Fruit fly (Drosophila melanogaster): ENCODE results near the gene Pdp.

Pdp gene

DNA sequence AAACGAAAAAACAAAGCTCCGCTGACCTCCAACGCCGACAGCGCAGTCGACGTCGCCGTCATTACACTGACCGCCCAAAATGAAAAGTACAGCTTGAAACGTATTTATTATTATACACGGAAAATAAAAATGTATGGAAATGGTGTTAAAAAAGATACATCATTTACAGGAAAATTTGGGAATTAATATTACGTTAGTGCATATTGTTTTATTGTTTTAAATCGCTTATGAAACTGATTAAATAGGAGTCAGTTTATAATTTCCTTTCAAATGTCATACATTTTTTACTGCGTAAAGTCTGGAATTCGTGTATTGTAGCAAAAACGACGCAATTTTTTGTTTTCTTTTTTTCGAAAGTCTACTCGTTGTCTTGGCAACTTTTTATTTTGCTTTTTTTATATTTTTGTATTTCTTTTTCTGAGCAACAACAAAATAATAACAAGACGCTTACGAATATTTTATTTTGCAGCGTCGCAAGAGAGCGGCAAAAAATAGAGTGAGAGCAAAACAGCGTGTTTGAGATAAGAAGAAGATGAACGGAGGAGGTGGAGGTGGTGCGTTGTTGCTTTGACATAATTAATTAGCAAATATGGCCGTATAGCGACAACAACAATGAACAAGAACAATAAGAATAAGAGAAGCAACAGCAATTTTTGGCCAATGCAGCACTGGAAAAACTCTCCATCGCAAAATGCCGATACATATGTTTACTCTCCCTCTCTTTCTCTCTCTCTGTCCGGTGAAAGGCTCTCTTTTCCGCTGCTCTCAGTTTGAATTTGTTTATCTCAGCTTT is 42.3 kb downstream of the Pdp start (continued):
- no peak for TF ChIP-seq pan (optimal IDR thresholded peaks at IDR 0.05)
- TF ChIP-seq pan (GFP tag; optimal IDR thresholded peaks at IDR 0.05 in 1 of 2, IDR thresholded peaks at IDR 0.05 in 1 of 2) = peak in 1 of 2 experiments; percentile 62
- peak; percentile 35 for TF ChIP-seq tap (tag; optimal IDR thresholded peaks at IDR 0.05)
- peak; percentile 56 for TF ChIP-seq bab2 (GFP tag; optimal IDR thresholded peaks at IDR 0.05)
- TF ChIP-seq Xrp1 (GFP tag; IDR thresholded peaks at IDR 0.05) = peak; percentile 63
- TF ChIP-seq CG12769 (tag; optimal IDR thresholded peaks at IDR 0.05) = peak; percentile 42
- peak; percentile 49; the same call in 1 of the 2 replicates for TF ChIP-seq seq (GFP tag; IDR thresholded peaks at IDR 0.05)
- peak; percentile 6 for TF ChIP-seq CG4282 (GFP tag; optimal IDR thresholded peaks at IDR 0.05)
- no peak for TF ChIP-seq cas (GFP tag; IDR thresholded peaks at IDR 0.05)
- peak; percentile 65 for TF ChIP-seq Aef1 (GFP tag; IDR thresholded peaks at IDR 0.05)
- TF ChIP-seq her (GFP tag; optimal IDR thresholded peaks at IDR 0.05) = peak; percentile 53
- peak; percentile 81 for TF ChIP-seq nerfin-1 (tag; optimal IDR thresholded peaks at IDR 0.05)
- TF ChIP-seq Sry-β (GFP tag; optimal IDR thresholded peaks at IDR 0.05) = no peak
- TF ChIP-seq jumu (GFP tag; optimal IDR thresholded peaks at IDR 0.05) = peak; percentile 48
- peak; percentile 25 for TF ChIP-seq Sry-δ (GFP tag; optimal IDR thresholded peaks at IDR 0.05)
- no peak for TF ChIP-seq knrl (GFP tag; IDR thresholded peaks at IDR 0.05; ENCODE audit: partially characterized antibody)
- peak; percentile 35 for TF ChIP-seq dm (GFP tag; optimal IDR thresholded peaks at IDR 0.05)
- TF ChIP-seq tll (GFP tag; optimal IDR thresholded peaks at IDR 0.05) = no peak
- no peak for TF ChIP-seq CG31388 (GFP tag; optimal IDR thresholded peaks at IDR 0.05)
- no peak for TF ChIP-seq CG17568 (GFP tag; optimal IDR thresholded peaks at IDR 0.05)
- peak; percentile 35; the same call in 1 of the 2 replicates for TF ChIP-seq CG13287 (GFP tag; IDR thresholded peaks at IDR 0.05; ENCODE audit: partially characterized antibody)
- TF ChIP-seq luna (GFP tag; optimal IDR thresholded peaks at IDR 0.05) = peak; percentile 41
- TF ChIP-seq gt (GFP tag; IDR thresholded peaks at IDR 0.05) = no peak
- TF ChIP-seq ems (GFP tag; optimal IDR thresholded peaks at IDR 0.05) = peak; percentile 59
- TF ChIP-seq yki (optimal IDR thresholded peaks at IDR 0.05) = peak; percentile 84
- TF ChIP-seq Poxn (GFP tag; IDR thresholded peaks at IDR 0.05) = peak; percentile 49
- peak; percentile 9 for TF ChIP-seq CG5180 (GFP tag; optimal IDR thresholded peaks at IDR 0.05)
- no peak for TF ChIP-seq fd102C (GFP tag; optimal IDR thresholded peaks at IDR 0.05)
- no peak for TF ChIP-seq BEAF-32 (GFP tag; optimal IDR thresholded peaks at IDR 0.05)
- peak; percentile 73 for TF ChIP-seq CG11504 (tag; optimal IDR thresholded peaks at IDR 0.05)
- TF ChIP-seq Eip74EF (GFP tag; optimal IDR thresholded peaks at IDR 0.05) = peak in 1 of 2 experiments; percentile 55
- peak; percentile 75 for TF ChIP-seq ci (GFP tag; IDR thresholded peaks at IDR 0.05)
- TF ChIP-seq CG32532 (GFP tag; IDR thresholded peaks at IDR 0.05) = peak; percentile 69
- TF ChIP-seq Dll (GFP tag; IDR thresholded peaks at IDR 0.05; ENCODE audit: partially characterized antibody) = 0 out of 4 replicates have a peak, but pooled peaks have one; percentile 15
- TF ChIP-seq stc (GFP tag; IDR thresholded peaks at IDR 0.05) = peak; percentile 64; the same call in 1 of the 2 replicates
- peak; percentile 52 for TF ChIP-seq nau (GFP tag; optimal IDR thresholded peaks at IDR 0.05)
- TF ChIP-seq cwo (GFP tag; optimal IDR thresholded peaks at IDR 0.05) = peak; percentile 63
- TF ChIP-seq vnd (GFP tag; IDR thresholded peaks at IDR 0.05; ENCODE audit: partially characterized antibody) = no peak
- peak; percentile 67 for TF ChIP-seq caup (GFP tag; optimal IDR thresholded peaks at IDR 0.05; ENCODE audit: severe bottlenecking)
- TF ChIP-seq grn (GFP tag; optimal IDR thresholded peaks at IDR 0.05) = no peak
- peak; percentile 74 for TF ChIP-seq Rfx (GFP tag; IDR thresholded peaks at IDR 0.05)
- peak; percentile 48 for TF ChIP-seq CG3847 (GFP tag; IDR thresholded peaks at IDR 0.05)
- peak; percentile 80 for TF ChIP-seq CG31441 (GFP tag; IDR thresholded peaks at IDR 0.05)
- peak; percentile 38 for TF ChIP-seq CG1792 (GFP tag; optimal IDR thresholded peaks at IDR 0.05)
- peak; percentile 20 for TF ChIP-seq CG32772 (GFP tag; IDR thresholded peaks at IDR 0.05)
- no peak for TF ChIP-seq CG42726 (GFP tag; IDR thresholded peaks at IDR 0.05; ENCODE audit: partially characterized antibody)
- no peak for TF ChIP-seq CG4707 (GFP tag; optimal IDR thresholded peaks at IDR 0.05)
- no peak for TF ChIP-seq ham (GFP tag; IDR thresholded peaks at IDR 0.05)
